Worm (Caenorhabditis elegans) whole organism, late embryonic: ENCODE data around the gene C30H6.5.

Experiments used
- C38D4.7 ChIP-seq: fragments of 200-800 bp; sonication (Bioruptor generic); optimal IDR thresholded peaks from 2 replicates; lab custom pipeline; 2018; ENCODE audit warnings: mild to moderate bottlenecking, missing genetic modification characterization, moderate library complexity, missing compliant biosample characterization
- K02D7.2 ChIP-seq: sonication (generic microtip); optimal IDR thresholded peaks from 2 replicates; lab custom pipeline; 2017; ENCODE audit warnings: mild to moderate bottlenecking, missing genetic modification characterization, missing compliant biosample characterization
- K09A11.1 ChIP-seq: sonication (generic microtip); optimal IDR thresholded peaks from 2 replicates; lab custom pipeline; 2017; ENCODE audit warnings: antibody characterized with exemption, mild to moderate bottlenecking, missing genetic modification characterization, missing compliant biosample characterization; ENCODE audit not compliant: insufficient read depth
- T23F11.4 ChIP-seq: fragments of 200-800 bp; sonication (Bioruptor generic); optimal IDR thresholded peaks from 2 replicates; lab custom pipeline; 2018; ENCODE audit warnings: mild to moderate bottlenecking, missing genetic modification characterization, missing compliant biosample characterization
- ceh-14 ChIP-seq: sonication (generic microtip); optimal IDR thresholded peaks from 2 replicates; lab custom pipeline; 2016; ENCODE audit warnings: missing genotype, missing genetic modification characterization, missing compliant biosample characterization
- ceh-2 ChIP-seq: sonication (generic microtip); optimal IDR thresholded peaks from 2 replicates; lab custom pipeline; 2016; ENCODE audit warnings: missing genotype, missing genetic modification characterization, missing compliant biosample characterization
- ceh-22 ChIP-seq: sonication (generic microtip); optimal IDR thresholded peaks from 2 replicates; lab custom pipeline; 2017; ENCODE audit warnings: missing biosample characterization, missing genetic modification characterization
- ceh-24 ChIP-seq: sonication (generic microtip); optimal IDR thresholded peaks from 2 replicates; lab custom pipeline; 2016; ENCODE audit warnings: mild to moderate bottlenecking, missing genetic modification characterization, missing compliant biosample characterization
- ceh-31 ChIP-seq: sonication (generic microtip); optimal IDR thresholded peaks from 2 replicates; lab custom pipeline; 2016; ENCODE audit warnings: missing genetic modification characterization, missing compliant biosample characterization
- ceh-34 ChIP-seq: sonication (generic microtip); optimal IDR thresholded peaks from 2 replicates; lab custom pipeline; 2016; ENCODE audit warnings: mild to moderate bottlenecking, missing genetic modification characterization, missing compliant biosample characterization
- ceh-48 ChIP-seq: sonication (generic microtip); optimal IDR thresholded peaks from 2 replicates; lab custom pipeline; 2016; ENCODE audit warnings: missing genetic modification characterization, inconsistent platforms, missing compliant biosample characterization
- che-1 ChIP-seq: sonication (generic microtip); optimal IDR thresholded peaks from 2 replicates; lab custom pipeline; 2016; ENCODE audit warnings: mild to moderate bottlenecking, missing genetic modification characterization, missing compliant biosample characterization
- dve-1 ChIP-seq: sonication (generic microtip); optimal IDR thresholded peaks from 2 replicates; lab custom pipeline; 2017; ENCODE audit warnings: antibody characterized with exemption, mild to moderate bottlenecking, missing genetic modification characterization, missing compliant biosample characterization
- elt-2 ChIP-seq: sonication (generic microtip); optimal IDR thresholded peaks from 2 replicates; lab custom pipeline; 2016; ENCODE audit warnings: missing genetic modification reagents, missing genetic modification characterization, missing compliant biosample characterization
- elt-4 ChIP-seq: sonication (generic microtip); optimal IDR thresholded peaks from 2 replicates; lab custom pipeline; 2016; ENCODE audit warnings: missing genetic modification characterization, missing compliant biosample characterization
- gmeb-2 ChIP-seq: sonication (generic microtip); optimal IDR thresholded peaks from 2 replicates; lab custom pipeline; 2016; ENCODE audit warnings: missing genetic modification characterization, inconsistent platforms, missing compliant biosample characterization
- hlh-13 ChIP-seq: fragments of 200-800 bp; sonication (Bioruptor generic); optimal IDR thresholded peaks from 2 replicates; lab custom pipeline; 2018; ENCODE audit warnings: mild to moderate bottlenecking, missing genetic modification characterization, missing compliant biosample characterization
- hlh-15 ChIP-seq: sonication (generic microtip); optimal IDR thresholded peaks from 2 replicates; lab custom pipeline; 2016; ENCODE audit warnings: missing genetic modification characterization, missing compliant biosample characterization
- hlh-30 ChIP-seq: sonication (generic microtip); optimal IDR thresholded peaks from 2 replicates; lab custom pipeline; 2017; ENCODE audit warnings: antibody characterized with exemption, missing genetic modification characterization, missing compliant biosample characterization; ENCODE audit not compliant: insufficient read depth
- hlh-6 ChIP-seq: sonication (generic microtip); optimal IDR thresholded peaks from 2 replicates; lab custom pipeline; 2016; ENCODE audit warnings: missing genotype, missing genetic modification characterization, missing compliant biosample characterization
- nfya-1 ChIP-seq: sonication (generic microtip); optimal IDR thresholded peaks from 2 replicates; lab custom pipeline; 2017; ENCODE audit warnings: missing genetic modification characterization, mild to moderate bottlenecking, missing compliant biosample characterization, antibody characterized with exemption, moderate library complexity
- nhr-11 ChIP-seq: fragments of 150-350 bp; optimal IDR thresholded peaks from 2 replicates; lab custom pipeline; 2014; ENCODE audit warnings: missing biosample characterization, missing genetic modification characterization
- odd-2 ChIP-seq: sonication (generic microtip); optimal IDR thresholded peaks from 2 replicates; lab custom pipeline; 2017; ENCODE audit warnings: antibody characterized with exemption, mild to moderate bottlenecking, missing genetic modification characterization, missing compliant biosample characterization
- pag-3 ChIP-seq: sonication (generic microtip); optimal IDR thresholded peaks from 2 replicates; lab custom pipeline; 2016; ENCODE audit warnings: missing compliant biosample characterization, missing genetic modification characterization, borderline replicate concordance
- pat-9 ChIP-seq: fragments of 200-800 bp; sonication (Bioruptor generic); optimal IDR thresholded peaks from 2 replicates; lab custom pipeline; 2018; ENCODE audit warnings: mild to moderate bottlenecking, missing genetic modification characterization, moderate library complexity, missing compliant biosample characterization
- pha-2 ChIP-seq: sonication (generic microtip); optimal IDR thresholded peaks from 2 replicates; lab custom pipeline; 2017; ENCODE audit warnings: mild to moderate bottlenecking, missing genetic modification characterization, missing compliant biosample characterization
- pha-4 ChIP-seq: fragments of 150-350 bp; optimal IDR thresholded peaks from 2 replicates; lab custom pipeline; 2018; ENCODE audit warnings: missing biosample characterization, missing genetic modification reagents, missing genetic modification characterization
- pqm-1 ChIP-seq: sonication (generic microtip); optimal IDR thresholded peaks from 2 replicates; lab custom pipeline; 2016; ENCODE audit warnings: missing genetic modification characterization, missing compliant biosample characterization
- pros-1 ChIP-seq: fragments of 150-350 bp; optimal IDR thresholded peaks from 2 replicates; lab custom pipeline; 2014; ENCODE audit warnings: missing biosample characterization, missing genetic modification reagents, missing genetic modification characterization
- ref-2 ChIP-seq: sonication (generic microtip); optimal IDR thresholded peaks from 2 replicates; lab custom pipeline; 2016; ENCODE audit warnings: missing genetic modification characterization, missing compliant biosample characterization
- sdc-2 ChIP-seq: sonication (generic microtip); optimal IDR thresholded peaks from 2 replicates; lab custom pipeline; 2016; ENCODE audit warnings: missing genotype, missing genetic modification characterization, missing compliant biosample characterization
- syd-9 ChIP-seq: sonication (generic microtip); optimal IDR thresholded peaks from 2 replicates; lab custom pipeline; 2016; ENCODE audit warnings: mild to moderate bottlenecking, missing genetic modification characterization, moderate library complexity, missing compliant biosample characterization
- tbx-2 ChIP-seq: sonication (generic microtip); optimal IDR thresholded peaks from 2 replicates; lab custom pipeline; 2016; ENCODE audit warnings: missing genetic modification characterization, missing compliant biosample characterization
- tbx-7 ChIP-seq: sonication (generic microtip); optimal IDR thresholded peaks from 2 replicates; lab custom pipeline; 2016; ENCODE audit warnings: missing genotype, missing genetic modification characterization, missing compliant biosample characterization
- unc-42 ChIP-seq: sonication (generic microtip); optimal IDR thresholded peaks from 2 replicates; lab custom pipeline; 2016; ENCODE audit warnings: missing genotype, missing genetic modification characterization, missing compliant biosample characterization
- ztf-16 ChIP-seq: sonication (generic microtip); optimal IDR thresholded peaks from 2 replicates; lab custom pipeline; 2017; ENCODE audit warnings: missing genetic modification characterization, missing compliant biosample characterization

C30H6.5 gene

DNA sequence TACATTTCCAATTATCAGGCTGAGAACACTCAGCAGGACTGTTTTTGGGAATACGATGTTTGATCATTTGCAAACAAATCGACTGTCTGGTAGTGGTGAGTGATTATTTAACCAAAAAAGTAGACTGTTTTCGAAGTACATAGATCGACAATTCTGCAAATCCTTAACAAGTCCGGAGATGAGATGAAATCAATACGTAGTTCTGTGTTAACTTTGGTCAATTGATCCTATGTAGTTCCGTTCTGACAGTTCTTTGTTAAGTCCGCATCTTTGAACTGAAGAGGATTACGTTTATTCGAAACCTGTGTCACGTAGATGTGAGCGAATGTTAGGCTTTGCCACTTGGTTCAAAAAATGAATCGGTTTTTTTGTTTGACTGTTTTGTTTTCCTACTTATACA is 20.0 kb upstream of the C30H6.5 start, which contains the start of gene clec-199:
Gene clec-199, plus strand, starts transcription at position 301 of the 400 bp plus-strand sequence.
- no peak for TF ChIP-seq C38D4.7 (GFP tag; lab: Kevin White, UChicago)
- no peak for TF ChIP-seq tbx-7 (tag; lab: Kevin White, UChicago)
- no peak for TF ChIP-seq ceh-48 (tag; lab: Kevin White, UChicago)
- TF ChIP-seq hlh-15: no peak
- no peak for TF ChIP-seq hlh-6 (tag; lab: Kevin White, UChicago)
- no peak for TF ChIP-seq K09A11.1 (tag; lab: Kevin White, UChicago)
- no peak for TF ChIP-seq hlh-30 (tag; lab: Kevin White, UChicago)
- no peak for TF ChIP-seq odd-2 (tag; lab: Kevin White, UChicago)
- no peak for TF ChIP-seq ztf-16
- TF ChIP-seq pha-4 (tag; lab: Kevin White, UChicago): no peak
- no peak for TF ChIP-seq pat-9 (tag; lab: Kevin White, UChicago)

DNA sequence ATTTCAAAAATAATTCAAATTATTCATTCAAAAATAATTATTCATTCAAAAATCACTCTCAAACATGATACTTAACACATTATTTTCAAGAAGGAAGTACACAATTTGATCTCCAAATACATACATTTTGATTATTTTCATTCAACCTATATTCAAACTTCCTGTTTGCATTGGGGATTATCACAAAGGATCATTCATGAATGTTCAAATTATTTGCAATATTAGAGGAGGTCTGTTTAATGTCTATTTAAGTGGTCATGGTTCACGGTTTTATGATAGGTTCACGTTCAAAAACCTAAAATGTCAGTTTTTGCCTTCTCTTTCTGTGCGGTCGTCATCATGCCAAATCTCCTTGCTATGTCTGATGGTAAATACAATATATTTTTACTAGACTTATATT is 10.4 kb upstream of the C30H6.5 start, which contains the start of gene clec-202:
Gene clec-202, plus strand, starts transcription at position 301 of the 400 bp plus-strand sequence.
- TF ChIP-seq hlh-15 (no peak), hlh-30 (tag; lab: Kevin White, UChicago) (no peak), ref-2 (tag; lab: Kevin White, UChicago) (no peak), pha-2 (tag; lab: Kevin White, UChicago) (no peak), hlh-13 (GFP tag; lab: Kevin White, UChicago) (no peak), ceh-22 (no peak), ceh-31 (tag; lab: Kevin White, UChicago) (no peak), ceh-2 (tag; lab: Kevin White, UChicago) (no peak), pqm-1 (tag; lab: Kevin White, UChicago) (no peak), ztf-16 (no peak), che-1 (no peak), elt-2 (no peak), pag-3 (tag; lab: Kevin White, UChicago) (no peak), K09A11.1 (tag; lab: Kevin White, UChicago) (no peak)
- TF ChIP-seq, all 69 proteins: peak for 0

DNA sequence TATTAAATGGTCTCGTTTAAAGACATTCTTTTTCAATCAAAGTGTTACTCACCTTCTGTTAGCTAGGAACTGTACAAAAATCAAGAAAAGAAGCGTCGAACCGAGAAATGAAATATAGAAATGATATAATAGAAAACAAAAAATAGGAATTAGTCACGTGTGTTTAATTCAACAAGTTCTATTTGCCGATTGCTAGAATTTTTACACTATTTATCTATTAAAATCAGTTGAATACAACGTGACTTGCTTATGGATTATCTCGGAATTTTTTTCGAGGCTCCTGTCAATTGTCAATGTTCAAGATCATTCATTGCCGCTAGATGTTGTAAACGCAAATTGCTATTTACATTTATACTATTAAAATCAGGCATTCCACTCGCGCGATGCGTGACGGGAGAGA is 4.3 kb upstream of the C30H6.5 start, which contains the start of gene zipt-17:
Gene zipt-17, minus strand, starts transcription at position 101 of the 400 bp plus-strand sequence.
- TF ChIP-seq dve-1 (tag; lab: Kevin White, UChicago) (no peak), unc-42 (tag; lab: Kevin White, UChicago) (no peak), elt-4 (tag; lab: Kevin White, UChicago) (no peak), sdc-2 (tag; lab: Kevin White, UChicago) (no peak), ceh-24 (tag; lab: Kevin White, UChicago) (no peak), ceh-14 (tag; lab: Kevin White, UChicago) (no peak), nfya-1 (tag; lab: Kevin White, UChicago) (no peak), gmeb-2 (tag; lab: Kevin White, UChicago) (no peak), ceh-34 (tag; lab: Kevin White, UChicago) (no peak), ceh-22 (no peak), nhr-11 (tag; lab: Kevin White, UChicago) (no peak), pha-2 (tag; lab: Kevin White, UChicago) (no peak), syd-9 (tag; lab: Kevin White, UChicago) (no peak), K02D7.2 (tag; lab: Kevin White, UChicago) (no peak), pqm-1 (tag; lab: Kevin White, UChicago) (no peak), T23F11.4 (GFP tag; lab: Kevin White, UChicago) (no peak), pros-1 (tag; lab: Kevin White, UChicago) (no peak), C38D4.7 (GFP tag; lab: Kevin White, UChicago) (no peak), pat-9 (tag; lab: Kevin White, UChicago) (no peak)

DNA sequence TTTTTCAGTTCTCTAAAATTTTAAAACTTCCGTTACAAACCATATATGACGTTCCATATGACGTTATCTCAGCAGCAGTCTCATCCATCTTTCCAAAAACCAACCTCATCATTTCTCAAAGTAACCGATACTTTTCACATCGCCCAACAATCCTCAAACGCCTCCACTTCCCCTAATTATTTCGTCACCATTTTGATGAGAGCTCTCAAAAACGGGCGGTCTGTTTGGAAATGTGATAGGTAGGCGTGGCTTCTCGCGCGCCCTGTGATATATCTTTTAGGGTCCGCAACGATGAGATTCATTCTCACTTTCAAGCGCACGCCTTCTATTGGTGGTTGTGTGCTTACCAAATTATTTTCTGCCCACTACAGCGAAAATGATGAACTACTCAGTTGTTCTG is 3.3 kb upstream of the C30H6.5 start, which contains the start of gene trh-1:
Gene trh-1, plus strand, starts transcription at position 301 of the 400 bp plus-strand sequence.
- no peak for TF ChIP-seq pha-2 (tag; lab: Kevin White, UChicago)
- no peak for TF ChIP-seq hlh-30 (tag; lab: Kevin White, UChicago)
- TF ChIP-seq ztf-16: no peak
- TF ChIP-seq tbx-2 (tag; lab: Kevin White, UChicago): no peak
